Worm (Caenorhabditis elegans) whole organism, L2 larva: ENCODE measurements around the gene C40A11.3.

Experiments used
- ZK546.5 ChIP-seq: sonication (generic microtip); optimal IDR thresholded peaks from 2 replicates; lab custom pipeline; 2017; ENCODE audit warnings: missing biosample characterization, missing genetic modification characterization
- alr-1 ChIP-seq: fragments of 150-350 bp; optimal IDR thresholded peaks from 2 replicates; lab custom pipeline; 2014; ENCODE audit warnings: missing biosample characterization, missing genetic modification characterization
- ama-1 ChIP-seq: fragments of 150-350 bp; optimal IDR thresholded peaks from 2 replicates; lab custom pipeline; 2018; ENCODE audit warnings: inconsistent platforms
- blmp-1 ChIP-seq: sonication (generic microtip); optimal IDR thresholded peaks from 2 replicates; lab custom pipeline; 2017; ENCODE audit warnings: missing genetic modification characterization, mild to moderate bottlenecking, missing compliant biosample characterization, antibody characterized with exemption, moderate library complexity; ENCODE audit not compliant: insufficient read depth
- ceh-16 ChIP-seq: fragments of 150-350 bp; optimal IDR thresholded peaks from 2 replicates; lab custom pipeline; 2014; ENCODE audit warnings: missing biosample characterization, missing genetic modification characterization
- ceh-82 ChIP-seq: fragments of 150-350 bp; optimal IDR thresholded peaks from 2 replicates; lab custom pipeline; 2014; ENCODE audit warnings: missing biosample characterization, missing genetic modification characterization
- crh-2 ChIP-seq: sonication (generic microtip); optimal IDR thresholded peaks from 2 replicates; lab custom pipeline; 2017; ENCODE audit warnings: missing biosample characterization, missing genetic modification characterization
- dmd-4 ChIP-seq: sonication (generic microtip); optimal IDR thresholded peaks from 2 replicates; lab custom pipeline; 2017; ENCODE audit warnings: missing biosample characterization, missing genetic modification characterization
- elt-1 ChIP-seq: fragments of 150-350 bp; optimal IDR thresholded peaks from 2 replicates; lab custom pipeline; 2014; ENCODE audit warnings: missing biosample characterization, missing genetic modification characterization
- fos-1 ChIP-seq: fragments of 150-350 bp; optimal IDR thresholded peaks from 2 replicates; lab custom pipeline; 2014; ENCODE audit warnings: missing biosample characterization, missing genetic modification characterization
- lin-11 ChIP-seq: fragments of 150-350 bp; sonication (generic microtip); optimal IDR thresholded peaks from 2 replicates; lab custom pipeline; 2014; ENCODE audit warnings: missing biosample characterization, missing genetic modification characterization, inconsistent platforms, mixed read lengths
- lin-39 ChIP-seq: fragments of 150-350 bp; optimal IDR thresholded peaks from 2 replicates; lab custom pipeline; 2014; ENCODE audit warnings: missing biosample characterization, missing genetic modification reagents, missing genetic modification characterization
- lsy-2 ChIP-seq, 2 experiments: fragments of 150-350 bp in 1 of 2; sonication (generic microtip) in 1 of 2; optimal IDR thresholded peaks; 2 replicates each; lab custom pipeline; 2014 to 2017; ENCODE audit warnings: missing biosample characterization in 2 of 2, missing genetic modification characterization in 2 of 2
- mab-5 ChIP-seq: fragments of 150-350 bp; optimal IDR thresholded peaks from 2 replicates; lab custom pipeline; 2014; ENCODE audit warnings: missing biosample characterization, missing genetic modification characterization
- nhr-11 ChIP-seq: fragments of 150-350 bp; optimal IDR thresholded peaks from 2 replicates; lab custom pipeline; 2014; ENCODE audit warnings: missing biosample characterization, missing genetic modification characterization
- nhr-12 ChIP-seq: fragments of 150-350 bp; optimal IDR thresholded peaks from 2 replicates; lab custom pipeline; 2014; ENCODE audit warnings: missing biosample characterization, missing genetic modification characterization
- nhr-129 ChIP-seq: fragments of 150-350 bp; optimal IDR thresholded peaks from 2 replicates; lab custom pipeline; 2014; ENCODE audit warnings: missing biosample characterization, missing genetic modification characterization
- nhr-21 ChIP-seq: fragments of 150-350 bp; optimal IDR thresholded peaks from 2 replicates; lab custom pipeline; 2014; ENCODE audit warnings: missing biosample characterization, missing genetic modification characterization
- nhr-23 ChIP-seq: fragments of 150-350 bp; optimal IDR thresholded peaks from 2 replicates; lab custom pipeline; 2014; ENCODE audit warnings: missing biosample characterization, missing genetic modification reagents, missing genetic modification characterization
- nhr-25 ChIP-seq: fragments of 150-350 bp; sonication (generic microtip); optimal IDR thresholded peaks from 3 replicates; lab custom pipeline; 2014; ENCODE audit warnings: missing biosample characterization, missing genetic modification characterization
- nhr-6 ChIP-seq: fragments of 150-350 bp; optimal IDR thresholded peaks from 2 replicates; lab custom pipeline; 2014; ENCODE audit warnings: missing biosample characterization, missing genetic modification characterization
- peb-1 ChIP-seq: fragments of 150-350 bp; optimal IDR thresholded peaks from 2 replicates; lab custom pipeline; 2014; ENCODE audit warnings: missing biosample characterization, missing genetic modification characterization
- sem-4 ChIP-seq: fragments of 150-350 bp; optimal IDR thresholded peaks from 2 replicates; lab custom pipeline; 2014; ENCODE audit warnings: missing biosample characterization, missing genetic modification reagents, missing genetic modification characterization
- skn-1 ChIP-seq: sonication (generic microtip); optimal IDR thresholded peaks from 2 replicates; lab custom pipeline; 2017; ENCODE audit warnings: missing biosample characterization, missing genetic modification characterization
- sma-3 ChIP-seq: sonication (generic microtip); optimal IDR thresholded peaks from 2 replicates; lab custom pipeline; 2016; ENCODE audit warnings: missing genetic modification reagents, missing genetic modification characterization, missing compliant biosample characterization
- sma-9 ChIP-seq, 2 experiments: fragments of 150-350 bp in 1 of 2; sonication (generic microtip) in 1 of 2; optimal IDR thresholded peaks; 2 replicates each; lab custom pipeline; 2014 to 2016; ENCODE audit warnings: missing genetic modification characterization in 2 of 2, mild to moderate bottlenecking in 1 of 2, missing biosample characterization in 1 of 2, missing compliant biosample characterization in 1 of 2, missing genetic modification reagents in 1 of 2, moderate library complexity in 1 of 2
- snpc-4 ChIP-seq: fragments of 150-350 bp; optimal IDR thresholded peaks from 2 replicates; lab custom pipeline; 2014; ENCODE audit warnings: missing biosample characterization, missing genetic modification characterization
- unc-39 ChIP-seq: fragments of 150-350 bp; optimal IDR thresholded peaks from 2 replicates; lab custom pipeline; 2014; ENCODE audit warnings: missing biosample characterization, missing genetic modification characterization
- unc-55 ChIP-seq: fragments of 150-350 bp; sonication (generic microtip); optimal IDR thresholded peaks from 3 replicates; lab custom pipeline; 2014; ENCODE audit warnings: missing biosample characterization, missing genetic modification reagents, missing genetic modification characterization
- zag-1 ChIP-seq: fragments of 150-350 bp; optimal IDR thresholded peaks from 2 replicates; lab custom pipeline; 2014; ENCODE audit warnings: missing biosample characterization, missing genetic modification characterization
- ztf-1 ChIP-seq: fragments of 200-800 bp; sonication (Bioruptor generic); conservative IDR thresholded peaks from 2 replicates; pipeline ENCODE4 v1.3.6; 2022; ENCODE audit warnings: missing genetic modification characterization, missing compliant biosample characterization
- ztf-11 ChIP-seq: sonication (generic microtip); optimal IDR thresholded peaks from 2 replicates; lab custom pipeline; 2017; ENCODE audit warnings: missing biosample characterization, missing genetic modification characterization
- ztf-4 ChIP-seq: fragments of 150-350 bp; optimal IDR thresholded peaks from 2 replicates; lab custom pipeline; 2014; ENCODE audit warnings: missing biosample characterization, missing genetic modification characterization

The C40A11.3 gene

DNA sequence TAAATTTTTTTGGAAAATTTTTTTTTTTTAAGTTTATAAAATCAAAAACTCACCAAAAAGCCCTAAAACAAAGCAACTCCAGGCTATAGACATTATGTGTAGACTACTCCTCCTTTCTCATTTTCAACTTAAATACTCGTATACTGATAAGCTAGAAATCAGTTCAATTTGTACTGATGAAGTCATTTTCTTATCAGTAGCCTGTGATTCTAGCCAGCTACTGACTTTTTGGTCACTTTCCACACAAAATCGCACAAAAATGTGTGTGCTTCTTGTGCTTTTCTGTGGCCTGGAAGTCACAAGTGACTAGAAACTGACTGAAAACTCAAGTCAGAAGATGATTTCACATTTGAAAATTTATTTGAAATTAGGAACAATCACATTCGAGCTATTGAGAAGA, 45.4 kb downstream of the C40A11.3 start, which contains the start of gene gba-2:
gba-2 (minus strand) TSS at position 106 of the 400 bp plus-strand sequence.
- TF ChIP-seq lin-11 (tag; lab: Kevin White, UChicago) (no peak), crh-2 (tag; lab: Kevin White, UChicago) (no peak), alr-1 (tag; lab: Kevin White, UChicago) (no peak), fos-1 (tag; lab: Kevin White, UChicago) (peak; percentile 66), sma-9 (GFP tag; optimal IDR thresholded peaks at IDR 0.05; lab: Kevin White, UChicago) (peak; percentile 31), sma-9 (tag; optimal IDR thresholded peaks at IDR 0.05; lab: Kevin White, UChicago) (no peak), skn-1 (tag; lab: Kevin White, UChicago) (no peak), ceh-82 (tag; lab: Kevin White, UChicago) (no peak), sem-4 (tag; lab: Kevin White, UChicago) (no peak), nhr-25 (tag; lab: Kevin White, UChicago) (no peak)

DNA sequence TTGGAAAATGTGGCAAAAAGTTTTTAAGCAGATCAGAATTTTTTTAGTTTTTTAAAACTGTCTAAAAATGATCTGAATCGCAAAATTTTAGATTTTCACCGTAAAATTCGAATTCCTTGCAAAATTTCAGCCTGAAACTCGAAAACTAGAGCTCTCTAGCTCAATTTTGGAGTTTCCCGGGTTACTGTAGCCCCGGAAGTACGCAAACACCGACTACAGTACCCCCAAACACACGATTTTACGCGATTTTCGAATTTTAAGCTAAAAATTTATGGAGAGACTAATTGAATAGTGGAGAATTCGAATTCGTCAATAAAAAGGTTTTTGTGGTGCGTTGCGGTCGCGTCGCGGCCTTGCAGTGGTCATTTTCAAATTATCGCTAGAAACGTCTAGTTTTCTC, 45.8 kb downstream of the C40A11.3 start:
- TF ChIP-seq lsy-2 (tag; optimal IDR thresholded peaks at IDR 0.05; lab: Kevin White, UChicago) (peak in 1 of 2 experiments; percentile 31), unc-55 (GFP tag; lab: Kevin White, UChicago) (no peak), sma-9 (GFP tag; optimal IDR thresholded peaks at IDR 0.05; lab: Kevin White, UChicago) (no peak), sma-9 (tag; optimal IDR thresholded peaks at IDR 0.05; lab: Kevin White, UChicago) (no peak)

DNA sequence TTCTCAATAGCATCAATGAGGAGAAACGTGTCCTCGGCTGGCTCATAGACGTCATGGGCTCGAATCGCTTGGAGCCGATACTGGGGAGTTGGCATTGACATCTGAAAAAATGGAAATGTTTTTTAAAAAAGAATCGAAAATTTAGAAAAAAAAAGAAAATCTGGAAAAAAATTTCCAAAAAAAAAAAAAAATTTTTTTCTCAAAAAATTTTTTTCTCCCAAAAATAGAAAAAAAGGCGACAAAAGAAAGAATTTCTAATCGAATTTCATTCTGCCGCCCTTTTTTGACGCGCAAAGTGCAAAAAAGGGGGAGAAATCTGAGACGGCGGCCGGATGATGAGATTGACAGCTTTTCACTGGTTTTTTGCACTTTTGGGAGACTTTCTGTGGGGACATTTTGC, 48.4 kb downstream of the C40A11.3 start, which contains the start of gene mtq-2:
mtq-2 (minus strand) TSS at position 101 of the 400 bp plus-strand sequence.
- TF ChIP-seq nhr-11 (tag; lab: Kevin White, UChicago) (no peak), ceh-16 (no peak), lin-11 (tag; lab: Kevin White, UChicago) (no peak), ceh-82 (tag; lab: Kevin White, UChicago) (no peak), nhr-23 (tag; lab: Kevin White, UChicago) (no peak), dmd-4 (tag; lab: Kevin White, UChicago) (no peak), ZK546.5 (tag; lab: Kevin White, UChicago) (no peak), elt-1 (tag; lab: Kevin White, UChicago) (no peak), sma-9 (GFP tag; optimal IDR thresholded peaks at IDR 0.05; lab: Kevin White, UChicago) (no peak), sma-9 (tag; optimal IDR thresholded peaks at IDR 0.05; lab: Kevin White, UChicago) (no peak), blmp-1 (tag; lab: Kevin White, UChicago) (no peak), nhr-25 (tag; lab: Kevin White, UChicago) (no peak), nhr-12 (no peak), ama-1 (lab: Kevin White, UChicago) (no peak), peb-1 (tag; lab: Kevin White, UChicago) (no peak), ztf-4 (tag; lab: Kevin White, UChicago) (no peak), nhr-6 (tag; lab: Kevin White, UChicago) (no peak), fos-1 (tag; lab: Kevin White, UChicago) (no peak)

DNA sequence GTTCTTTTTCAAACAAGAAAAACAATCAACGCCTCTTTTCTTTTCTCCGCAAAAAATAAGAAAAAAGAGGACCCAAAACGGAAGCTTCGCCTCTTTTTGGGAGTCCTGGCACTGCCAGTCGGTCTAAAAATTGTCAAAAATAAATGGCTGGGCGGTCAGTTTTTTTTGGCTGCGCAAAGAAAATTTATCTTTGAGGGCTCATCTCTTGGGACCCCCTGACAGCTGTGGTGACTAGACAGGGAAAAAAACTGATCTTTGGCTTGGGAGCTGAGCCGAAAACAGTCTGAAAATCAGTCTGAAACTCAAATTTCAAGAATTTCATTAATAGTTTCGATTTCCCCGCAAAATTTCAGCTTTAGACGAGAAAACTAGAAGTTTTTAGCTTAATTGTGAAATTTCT, 49.6 kb downstream of the C40A11.3 start:
- TF ChIP-seq peb-1 (tag; lab: Kevin White, UChicago) (no peak), ceh-82 (tag; lab: Kevin White, UChicago) (no peak)

DNA sequence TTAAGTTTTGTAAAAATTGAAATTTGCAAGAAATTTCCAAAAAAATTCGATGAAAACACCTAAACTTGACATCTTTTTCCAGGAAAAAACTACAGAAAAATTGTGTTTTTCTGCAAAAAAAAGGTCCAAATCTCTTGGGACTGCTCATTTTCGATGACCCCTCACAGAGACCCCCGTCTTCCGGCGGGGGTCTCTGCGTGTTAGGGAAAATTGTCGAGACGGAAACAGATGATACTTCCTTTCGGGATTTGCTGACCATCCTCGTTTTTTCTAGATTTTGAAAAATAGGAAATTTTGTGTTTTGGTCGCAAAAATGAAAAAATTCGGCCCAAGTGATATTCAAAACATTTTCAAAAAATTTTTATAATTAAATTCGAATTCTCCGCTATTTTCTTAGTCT, 50.5 kb downstream of the C40A11.3 start:
- TF ChIP-seq lsy-2 (tag; optimal IDR thresholded peaks at IDR 0.05; lab: Kevin White, UChicago) (peak in 1 of 2 experiments; percentile 3), ceh-16 (no peak), sma-9 (GFP tag; optimal IDR thresholded peaks at IDR 0.05; lab: Kevin White, UChicago) (peak; percentile 2), sma-9 (tag; optimal IDR thresholded peaks at IDR 0.05; lab: Kevin White, UChicago) (no peak)
- TF ChIP-seq, all 48 proteins: peak for 2

DNA sequence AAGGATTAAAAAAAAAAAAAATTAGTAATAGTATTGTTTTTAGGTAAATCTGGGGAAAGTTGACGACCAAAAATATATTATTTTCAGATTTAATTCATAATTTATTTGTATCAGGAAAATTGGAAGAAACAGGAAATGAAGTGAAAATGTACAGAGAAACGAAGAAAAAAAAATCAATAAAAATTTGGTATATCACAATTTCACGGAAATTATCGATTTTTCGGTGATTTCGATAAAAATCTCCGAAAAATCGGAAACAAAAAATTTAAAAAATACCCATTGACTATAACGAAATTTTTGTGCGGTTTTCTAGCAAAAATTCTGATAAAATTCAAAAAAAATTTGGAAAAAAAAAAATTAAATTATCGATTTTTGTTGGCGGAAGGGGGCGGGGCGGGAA, 51.4 kb downstream of the C40A11.3 start:
- TF ChIP-seq nhr-23 (tag; lab: Kevin White, UChicago): no peak
- TF ChIP-seq ztf-11: no peak
- no peak for TF ChIP-seq sma-3 (GFP tag; lab: Kevin White, UChicago)
- no peak for TF ChIP-seq lin-11 (tag; lab: Kevin White, UChicago)
- no peak for TF ChIP-seq lin-39 (tag; lab: Kevin White, UChicago)
- TF ChIP-seq ztf-4 (tag; lab: Kevin White, UChicago): no peak
- no peak for TF ChIP-seq nhr-129 (tag; lab: Kevin White, UChicago)
- TF ChIP-seq unc-39 (tag; lab: Kevin White, UChicago): no peak
- no peak for TF ChIP-seq fos-1 (tag; lab: Kevin White, UChicago)
- no peak for TF ChIP-seq dmd-4 (tag; lab: Kevin White, UChicago)
- TF ChIP-seq snpc-4 (tag; lab: Kevin White, UChicago): no peak
- no peak for TF ChIP-seq zag-1 (tag; lab: Kevin White, UChicago)
- no peak for TF ChIP-seq ztf-1 (GFP tag; lab: Robert Waterston, UW)
- TF ChIP-seq sem-4 (tag; lab: Kevin White, UChicago): no peak
- TF ChIP-seq mab-5: no peak
- no peak for TF ChIP-seq skn-1 (tag; lab: Kevin White, UChicago)
- TF ChIP-seq nhr-21: no peak
- TF ChIP-seq nhr-25 (tag; lab: Kevin White, UChicago): no peak
